Fruit fly (Drosophila melanogaster): Measurements from ENCODE around the gene CG12104.

CG12104 gene

dm6 chr3L:1579169-1579853 lies 23.2 kb downstream of the CG12104 start (continued):
- 0 out of 2 replicates have a peak, but pooled peaks have one; percentile 27 for TF ChIP-seq CG32772 (GFP tag; IDR thresholded peaks at IDR 0.05)
- peak; percentile 62 for TF ChIP-seq HHEX (GFP tag; optimal IDR thresholded peaks at IDR 0.05)
- no peak for TF ChIP-seq hbn (GFP tag; IDR thresholded peaks at IDR 0.05; ENCODE audit: partially characterized antibody)
- TF ChIP-seq CG10274 (GFP tag; optimal IDR thresholded peaks at IDR 0.05): peak; percentile 35
- TF ChIP-seq CG10147 (GFP tag; optimal IDR thresholded peaks at IDR 0.05): peak; percentile 64
- TF ChIP-seq HmgZ (tag; optimal IDR thresholded peaks at IDR 0.05): peak; percentile 62
- peak; percentile 89 for TF ChIP-seq CG10431 (GFP tag; optimal IDR thresholded peaks at IDR 0.05)
- TF ChIP-seq NFAT (GFP tag; IDR thresholded peaks at IDR 0.05): peak; percentile 67
- peak; percentile 79 for TF ChIP-seq CG12219 (GFP tag; optimal IDR thresholded peaks at IDR 0.05)
- TF ChIP-seq Hand (GFP tag; optimal IDR thresholded peaks at IDR 0.05): peak; percentile 40
- TF ChIP-seq Vsx1 (GFP tag; optimal IDR thresholded peaks at IDR 0.05): peak; percentile 71
- TF ChIP-seq CG31365 (tag; optimal IDR thresholded peaks at IDR 0.05): peak; percentile 62
- peak; percentile 72 for TF ChIP-seq CG18599 (GFP tag; optimal IDR thresholded peaks at IDR 0.05)
- TF ChIP-seq insv (GFP tag; optimal IDR thresholded peaks at IDR 0.05): peak in 1 of 2 experiments; percentile 47
- TF ChIP-seq CG12659 (GFP tag; optimal IDR thresholded peaks at IDR 0.05): peak; percentile 44
- peak; percentile 68 for TF ChIP-seq salm (tag; optimal IDR thresholded peaks at IDR 0.05)
- TF ChIP-seq ATbp (GFP tag; optimal IDR thresholded peaks at IDR 0.05): peak; percentile 93
- peak; percentile 12; the same call in 1 of the 2 replicates for TF ChIP-seq slbo (GFP tag; IDR thresholded peaks at IDR 0.05)
- no peak for TF ChIP-seq CG31224 (GFP tag; IDR thresholded peaks at IDR 0.05)
- TF ChIP-seq Nf-YB (GFP tag; optimal IDR thresholded peaks at IDR 0.05): peak; percentile 41
- peak; percentile 17; the same call in 1 of the 3 replicates for TF ChIP-seq CG14050 (GFP tag; IDR thresholded peaks at IDR 0.05)
- TF ChIP-seq danr (GFP tag; IDR thresholded peaks at IDR 0.05): no peak
- peak; percentile 81 for TF ChIP-seq bab2 (GFP tag; optimal IDR thresholded peaks at IDR 0.05)
- TF ChIP-seq cwo (GFP tag; optimal IDR thresholded peaks at IDR 0.05): peak; percentile 25
- no peak for TF ChIP-seq Dbx (GFP tag; IDR thresholded peaks at IDR 0.05)
- no peak for TF ChIP-seq Oaz (GFP tag; IDR thresholded peaks at IDR 0.05)
- TF ChIP-seq ttk (GFP tag; IDR thresholded peaks at IDR 0.05): 0 out of 2 replicates have a peak, but pooled peaks have one; percentile 17
- no peak for TF ChIP-seq Dp (GFP tag; optimal IDR thresholded peaks at IDR 0.05)
- TF ChIP-seq eve (GFP tag; optimal IDR thresholded peaks at IDR 0.05): peak in 1 of 2 experiments; percentile 87
- peak; percentile 95 for TF ChIP-seq grau (tag; optimal IDR thresholded peaks at IDR 0.05)
- peak; percentile 71 for TF ChIP-seq D19A (tag; optimal IDR thresholded peaks at IDR 0.05)
- peak; percentile 45 for TF ChIP-seq croc (GFP tag; conservative IDR thresholded peaks at IDR 0.05)
- peak; percentile 63; the same call in 1 of the 2 replicates for TF ChIP-seq Awh (GFP tag; IDR thresholded peaks at IDR 0.05)
- no peak for TF ChIP-seq ro (GFP tag; IDR thresholded peaks at IDR 0.05)
- TF ChIP-seq cg (GFP tag; optimal IDR thresholded peaks at IDR 0.05): peak; percentile 73
- TF ChIP-seq CG5953 (GFP tag; IDR thresholded peaks at IDR 0.05): no peak; the same call in none of the 2 replicates
- TF ChIP-seq Pdp1 (GFP tag; optimal IDR thresholded peaks at IDR 0.05): peak; percentile 43 to 69
- no peak for TF ChIP-seq ERR (GFP tag; optimal IDR thresholded peaks at IDR 0.05)
- no peak for TF ChIP-seq Neu2 (GFP tag; optimal IDR thresholded peaks at IDR 0.05; ENCODE audit: borderline replicate concordance)
- TF ChIP-seq CG9817 (tag; optimal IDR thresholded peaks at IDR 0.05): peak; percentile 34
- no peak for TF ChIP-seq Opbp (GFP tag; IDR thresholded peaks at IDR 0.05; ENCODE audit: partially characterized antibody)
- TF ChIP-seq CG6175 (GFP tag; IDR thresholded peaks at IDR 0.05): no peak
- peak; percentile 29 for TF ChIP-seq CG3065 (GFP tag; optimal IDR thresholded peaks at IDR 0.05)
- TF ChIP-seq CG12942 (GFP tag; optimal IDR thresholded peaks at IDR 0.05): peak; percentile 43
- TF ChIP-seq lab (GFP tag; optimal IDR thresholded peaks at IDR 0.05): peak; percentile 70
- TF ChIP-seq Elba2 (GFP tag; optimal IDR thresholded peaks at IDR 0.05): no peak
- peak; percentile 83 for TF ChIP-seq ci (GFP tag; IDR thresholded peaks at IDR 0.05)
- TF ChIP-seq corto (GFP tag; optimal IDR thresholded peaks at IDR 0.05): no peak
